Worm (Caenorhabditis elegans): ENCODE data around the gene F10E7.2.

Gene F10E7.2

ce11 chrII:7103111-7103510 is 18.9 kb upstream of the F10E7.2 start:
- TF ChIP-seq dao-5 (tag; optimal IDR thresholded peaks at IDR 0.05) = no peak

- no peak for TF ChIP-seq dao-5 (tag; optimal IDR thresholded peaks at IDR 0.05)
- TF ChIP-seq him-1 (tag; optimal IDR thresholded peaks at IDR 0.05) = peak; percentile 37
- peak; percentile 86 for TF ChIP-seq W03F9.2 (tag; optimal IDR thresholded peaks at IDR 0.05)
Observed at ce11 chrII:7104794-7105613, 17.0 kb upstream of the F10E7.2 start, which contains the start of the genes farl-11 and rpl-33. Gene farl-11, minus strand, starts transcription at chrII:7105035. Gene rpl-33, plus strand, starts transcription at chrII:7105563.

ce11 chrII:7106313-7106712 is 15.7 kb upstream of the F10E7.2 start:
- TF ChIP-seq dao-5 (tag; optimal IDR thresholded peaks at IDR 0.05) = no peak
- TF ChIP-seq W03F9.2 (tag; optimal IDR thresholded peaks at IDR 0.05) = no peak
- no peak for TF ChIP-seq him-1 (tag; optimal IDR thresholded peaks at IDR 0.05)

- TF ChIP-seq W03F9.2 (tag; optimal IDR thresholded peaks at IDR 0.05) (no peak), dao-5 (tag; optimal IDR thresholded peaks at IDR 0.05) (no peak), him-1 (tag; optimal IDR thresholded peaks at IDR 0.05) (no peak)
Observed at ce11 chrII:7109956-7110355, 12.1 kb upstream of the F10E7.2 start, which contains the start of gene F10E7.9. Gene F10E7.9, minus strand, starts transcription at chrII:7110056.

- TF ChIP-seq W03F9.2 (tag; optimal IDR thresholded peaks at IDR 0.05) (no peak), him-1 (tag; optimal IDR thresholded peaks at IDR 0.05) (no peak), dao-5 (tag; optimal IDR thresholded peaks at IDR 0.05) (no peak)
Observed at ce11 chrII:7111012-7111656, 10.9 kb upstream of the F10E7.2 start.

DNA sequence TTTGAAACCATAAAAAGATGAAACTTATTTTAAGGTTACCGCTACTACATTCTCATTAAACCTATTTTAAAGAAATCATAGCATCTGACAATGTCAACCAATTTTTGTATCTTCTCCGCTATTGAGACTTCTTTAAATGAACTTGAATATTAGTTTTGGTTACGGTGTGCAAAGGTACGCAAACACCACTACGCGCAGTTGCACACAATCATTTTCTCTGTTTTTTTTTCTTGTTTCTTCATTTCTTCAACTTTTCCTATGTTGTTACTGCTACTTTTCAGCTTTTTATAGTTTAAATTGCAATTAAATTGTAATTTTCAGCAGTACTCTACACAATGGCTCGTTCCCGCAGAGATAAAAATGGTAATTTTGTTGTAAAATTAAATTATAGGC is 10.4 kb upstream of the F10E7.2 start, which contains the start of gene F10E7.5:
TSS of gene F10E7.5 (plus strand) at position 322 of the 393 bp plus-strand sequence.
- TF ChIP-seq him-1 (tag; optimal IDR thresholded peaks at IDR 0.05) = peak; percentile 51
- no peak for TF ChIP-seq dao-5 (tag; optimal IDR thresholded peaks at IDR 0.05)

ce11 chrII:7112780-7113179 is 9.3 kb upstream of the F10E7.2 start, which contains the start of gene F10E7.6:
Gene F10E7.6, plus strand, starts transcription at chrII:7113080.
- TF ChIP-seq him-1 (tag; optimal IDR thresholded peaks at IDR 0.05) (no peak), dao-5 (tag; optimal IDR thresholded peaks at IDR 0.05) (no peak), W03F9.2 (tag; optimal IDR thresholded peaks at IDR 0.05) (no peak)

- no peak for TF ChIP-seq dao-5 (tag; optimal IDR thresholded peaks at IDR 0.05)
- no peak for TF ChIP-seq him-1 (tag; optimal IDR thresholded peaks at IDR 0.05)
- TF ChIP-seq W03F9.2 (tag; optimal IDR thresholded peaks at IDR 0.05) = no peak
Observed at ce11 chrII:7115638-7116037, 6.4 kb upstream of the F10E7.2 start, which contains the start of gene cutl-5. Gene cutl-5, minus strand, starts transcription at chrII:7115906.

DNA sequence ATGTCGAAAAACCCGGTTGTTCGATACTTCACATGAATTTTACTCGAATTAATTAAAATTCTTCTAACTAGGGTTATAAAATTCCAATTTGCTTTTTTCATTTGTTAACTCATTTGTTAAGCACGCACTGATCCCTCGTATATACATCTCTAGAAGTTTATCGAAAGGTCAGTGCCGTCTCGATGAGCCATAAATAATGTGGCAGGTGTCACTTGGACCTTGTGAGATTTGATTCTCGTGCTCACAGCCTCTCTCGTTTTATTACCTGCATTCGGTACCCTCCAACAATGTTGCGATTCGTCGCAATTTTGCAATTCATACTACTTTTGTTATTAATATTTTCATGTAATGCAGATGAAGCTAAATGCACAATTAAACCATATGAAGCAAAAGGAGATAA is 5.7 kb upstream of the F10E7.2 start, which contains the start of gene spon-1:
TSS of gene spon-1 (plus strand) at position 208 of the 400 bp plus-strand sequence.
- no peak for TF ChIP-seq him-1 (tag; optimal IDR thresholded peaks at IDR 0.05)
- TF ChIP-seq W03F9.2 (tag; optimal IDR thresholded peaks at IDR 0.05) = no peak
- TF ChIP-seq dao-5 (tag; optimal IDR thresholded peaks at IDR 0.05) = no peak

DNA sequence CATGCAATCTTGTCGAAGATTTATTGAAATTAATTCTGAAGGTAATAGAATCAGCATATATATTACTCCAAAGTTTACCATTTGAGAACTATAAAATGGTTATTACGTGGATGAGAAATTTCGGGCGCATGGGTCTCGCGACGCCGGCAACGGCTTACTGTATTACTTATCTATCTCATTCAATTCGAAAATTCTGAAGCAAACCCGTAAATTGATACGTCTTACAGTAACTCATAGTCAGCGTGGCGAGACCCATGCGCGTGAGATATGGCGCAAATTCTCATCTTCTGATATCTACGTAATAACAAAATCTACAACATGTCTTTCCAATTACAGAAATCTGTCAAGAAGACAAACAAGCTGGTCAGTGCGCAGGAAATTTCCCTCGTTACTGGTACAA is 2.5 kb upstream of the F10E7.2 start:
- TF ChIP-seq him-1 (tag; optimal IDR thresholded peaks at IDR 0.05) (no peak), W03F9.2 (tag; optimal IDR thresholded peaks at IDR 0.05) (no peak), dao-5 (tag; optimal IDR thresholded peaks at IDR 0.05) (no peak)

DNA sequence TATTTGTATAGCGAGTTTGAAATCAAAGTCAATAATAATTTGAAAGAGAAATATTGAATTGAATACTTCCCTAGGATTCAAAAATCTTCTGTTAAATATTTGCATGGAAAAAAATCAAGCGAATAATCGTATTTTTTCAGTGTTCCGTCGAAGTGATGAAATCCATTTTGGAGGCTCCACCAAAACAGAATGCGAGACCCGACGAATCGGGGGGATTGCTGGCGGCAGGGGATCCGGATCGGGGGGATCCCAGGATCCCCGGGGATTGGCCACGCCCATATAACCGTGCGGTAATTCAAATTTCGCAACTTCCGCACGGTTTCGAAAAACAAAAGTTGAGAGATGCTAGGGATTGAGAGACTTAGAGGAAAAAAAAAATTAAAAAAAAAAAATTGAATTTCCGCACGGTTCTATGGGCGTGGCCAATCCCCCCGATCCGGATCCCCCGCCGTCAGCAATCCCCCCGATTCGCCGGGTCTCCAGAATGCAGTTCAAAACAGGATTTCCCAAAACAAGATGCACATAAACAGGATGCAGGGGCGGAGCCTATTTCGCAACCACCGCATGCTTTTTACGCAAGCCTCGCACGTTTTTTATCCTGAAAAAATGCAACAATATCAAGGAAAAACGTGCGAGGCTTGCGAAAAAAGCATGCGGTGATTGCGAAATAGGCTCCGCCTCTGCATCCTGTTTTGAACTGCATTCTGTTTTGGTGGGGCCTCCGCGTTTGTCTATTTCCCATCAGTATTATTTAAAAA is 798 bp downstream of the F10E7.2 start, which contains the start of gene F10E7.11:
TSS of gene F10E7.11 (minus strand) at position 232 of the 758 bp plus-strand sequence.
- TF ChIP-seq him-1 (tag; optimal IDR thresholded peaks at IDR 0.05) (no peak), dao-5 (tag; optimal IDR thresholded peaks at IDR 0.05) (no peak)

- TF ChIP-seq him-1 (tag; optimal IDR thresholded peaks at IDR 0.05) (no peak), W03F9.2 (tag; optimal IDR thresholded peaks at IDR 0.05) (no peak), dao-5 (tag; optimal IDR thresholded peaks at IDR 0.05) (no peak)
Observed at ce11 chrII:7126457-7126856, 4.4 kb downstream of the F10E7.2 start, which contains the start of gene F10E7.1. Gene F10E7.1, plus strand, starts transcription at chrII:7126757.

All from whole organism, L4/young adult.